Fruit fly (Drosophila melanogaster) whole organism, wandering third instar larva: ENCODE data around the gene Sec5.

Experiments used
- N ChIP-seq: fragments of >200 bp; optimal IDR thresholded peaks from 2 replicates; lab custom pipeline; 2018; ENCODE audit warnings: missing biosample characterization, missing external identifiers, missing genetic modification characterization
- fru ChIP-seq: fragments of 200-800 bp; sonication (Bioruptor generic); optimal IDR thresholded peaks from 3 replicates; lab custom pipeline; 2016; ENCODE audit warnings: missing biosample characterization, mild to moderate bottlenecking, missing genetic modification characterization
- psq ChIP-seq: fragments of 200-800 bp; sonication (Bioruptor generic); optimal IDR thresholded peaks from 3 replicates; lab custom pipeline; 2017; ENCODE audit warnings: missing biosample characterization, mild to moderate bottlenecking, missing genetic modification characterization, moderate library complexity
- tai ChIP-seq: sonication (Bioruptor generic); optimal IDR thresholded peaks from 2 replicates; lab custom pipeline; 2016; ENCODE audit warnings: missing biosample characterization, missing genetic modification characterization

dm6 chr2L:3475948-3476347 lies 18.8 kb downstream of the Sec5 start:
- TF ChIP-seq fru (GFP tag; lab: Kevin White, UChicago) (peak; percentile 41), N (no peak), psq (GFP tag; lab: Kevin White, UChicago) (no peak), tai (GFP tag; lab: Kevin White, UChicago) (no peak)
